Fruit fly (Drosophila melanogaster) whole organism, embryonic: ENCODE results near the gene CG8159.
A peak's percentile ranks its signal among the peaks of the same experiment; 100 is the strongest.

Experiments used
- Abd-B ChIP-seq: fragments of 200-800 bp; sonication (Bioruptor generic); optimal IDR thresholded peaks from 2 replicates; lab custom pipeline; 2018; ENCODE audit warnings: missing biosample characterization, mild to moderate bottlenecking, missing genetic modification characterization, moderate library complexity
- CG10543 ChIP-seq: fragments of 200-800 bp; sonication (Bioruptor generic); optimal IDR thresholded peaks from 3 replicates; lab custom pipeline; 2017; ENCODE audit warnings: missing biosample characterization, mild to moderate bottlenecking, missing genetic modification characterization, moderate library complexity
- CG11723 ChIP-seq: fragments of 200-800 bp; sonication (Bioruptor generic); optimal IDR thresholded peaks from 2 replicates; lab custom pipeline; 2017; ENCODE audit warnings: missing biosample characterization, mild to moderate bottlenecking, missing genetic modification characterization
- CG1529 ChIP-seq: fragments of 200-800 bp; sonication (Bioruptor generic); optimal IDR thresholded peaks from 3 replicates; lab custom pipeline; 2018; ENCODE audit warnings: missing biosample characterization, missing genetic modification characterization
- CG15601 ChIP-seq: fragments of 200-800 bp; sonication (Bioruptor generic); optimal IDR thresholded peaks from 3 replicates; lab custom pipeline; 2019; ENCODE audit warnings: missing biosample characterization, mild to moderate bottlenecking, missing genetic modification characterization, moderate library complexity
- CG1647 ChIP-seq: fragments of 200-800 bp; sonication (Bioruptor generic); optimal IDR thresholded peaks from 3 replicates; lab custom pipeline; 2016; ENCODE audit warnings: missing biosample characterization, missing genetic modification characterization
- CG16863 ChIP-seq: fragments of 200-800 bp; sonication (Bioruptor generic); optimal IDR thresholded peaks from 3 replicates; lab custom pipeline; 2016; ENCODE audit warnings: missing biosample characterization, missing genetic modification characterization
- CG17912 ChIP-seq: fragments of 200-800 bp; sonication (Bioruptor generic); optimal IDR thresholded peaks from 2 replicates; lab custom pipeline; 2018; ENCODE audit warnings: missing biosample characterization, mild to moderate bottlenecking, missing genetic modification characterization
- CG18011 ChIP-seq: fragments of 200-800 bp; sonication (Bioruptor generic); optimal IDR thresholded peaks from 2 replicates; lab custom pipeline; 2017; ENCODE audit warnings: missing biosample characterization, missing genetic modification characterization, mild to moderate bottlenecking, moderate library complexity, missing genotype
- CG18476 ChIP-seq: fragments of 200-800 bp; sonication (Bioruptor generic); optimal IDR thresholded peaks from 2 replicates; lab custom pipeline; 2016; ENCODE audit warnings: missing biosample characterization, mild to moderate bottlenecking, missing genetic modification characterization
- CG31224 ChIP-seq: fragments of 200-800 bp; sonication (Bioruptor generic); IDR thresholded peaks from 2 replicates; pipeline ENCODE4 v1.3.6; 2022; ENCODE audit warnings: missing biosample characterization, missing genetic modification characterization
- CG3163 ChIP-seq: fragments of 200-800 bp; sonication (Bioruptor generic); optimal IDR thresholded peaks from 3 replicates; lab custom pipeline; 2016; ENCODE audit warnings: missing biosample characterization, missing genetic modification characterization
- CG4707 ChIP-seq: fragments of 200-800 bp; sonication (Bioruptor generic); optimal IDR thresholded peaks from 2 replicates; lab custom pipeline; 2018; ENCODE audit warnings: missing biosample characterization, mild to moderate bottlenecking, missing genetic modification characterization, moderate library complexity
- CG5245 ChIP-seq: fragments of 200-800 bp; sonication (Bioruptor generic); optimal IDR thresholded peaks from 3 replicates; lab custom pipeline; 2016; ENCODE audit warnings: missing biosample characterization, missing genetic modification characterization
- CG6272 ChIP-seq: fragments of 200-800 bp; sonication (Bioruptor generic); IDR thresholded peaks from 2 replicates; pipeline ENCODE4 v1.3.6; 2022; ENCODE audit warnings: missing biosample characterization, missing genetic modification characterization
- CG6689 ChIP-seq: fragments of 200-800 bp; sonication (Bioruptor generic); IDR thresholded peaks from 2 replicates; pipeline ENCODE4 v1.3.6; 2022; ENCODE audit warnings: missing biosample characterization, missing genetic modification characterization
- CG6765 ChIP-seq: fragments of 200-800 bp; sonication (Bioruptor generic); optimal IDR thresholded peaks from 3 replicates; lab custom pipeline; 2017; ENCODE audit warnings: missing biosample characterization, mild to moderate bottlenecking, missing genetic modification characterization
- CG7963 ChIP-seq: fragments of 200-800 bp; sonication (Bioruptor generic); IDR thresholded peaks from 3 replicates; pipeline ENCODE4 v1.3.6; 2022; ENCODE audit warnings: missing biosample characterization, missing genetic modification characterization; ENCODE audit not compliant: partially characterized antibody
- CG9797 ChIP-seq: fragments of 200-800 bp; sonication (Bioruptor generic); optimal IDR thresholded peaks from 3 replicates; lab custom pipeline; 2018; ENCODE audit warnings: missing biosample characterization, mild to moderate bottlenecking, missing genetic modification characterization
- CG9876 ChIP-seq: fragments of 200-800 bp; sonication (Bioruptor generic); optimal IDR thresholded peaks from 2 replicates; lab custom pipeline; 2016; ENCODE audit warnings: missing biosample characterization, missing genetic modification characterization
- CTCF ChIP-seq: fragments of 200-800 bp; sonication (Bioruptor generic); optimal IDR thresholded peaks from 2 replicates; lab custom pipeline; 2017; ENCODE audit warnings: missing biosample characterization, mild to moderate bottlenecking, missing genetic modification characterization, moderate library complexity
- Doc3 ChIP-seq: fragments of 200-800 bp; sonication (Bioruptor generic); IDR thresholded peaks from 3 replicates; pipeline ENCODE4 v1.3.6; 2022; ENCODE audit warnings: missing biosample characterization, missing genetic modification characterization; ENCODE audit not compliant: partially characterized antibody
- Dref ChIP-seq: fragments of 200-800 bp; sonication (Bioruptor generic); IDR thresholded peaks from 2 replicates; pipeline ENCODE4 v1.3.6; 2022; ENCODE audit warnings: missing biosample characterization, missing genetic modification characterization
- ERR ChIP-seq: fragments of 200-800 bp; sonication (Bioruptor generic); optimal IDR thresholded peaks from 2 replicates; lab custom pipeline; 2016; ENCODE audit warnings: missing biosample characterization, missing genetic modification characterization
- Ets65A ChIP-seq: fragments of 200-800 bp; sonication (Bioruptor generic); peaks from one replicate; lab custom pipeline; 2016; ENCODE audit warnings: missing biosample characterization, missing genetic modification characterization
- HLHmδ ChIP-seq: fragments of 200-800 bp; sonication (Bioruptor generic); optimal IDR thresholded peaks from 2 replicates; lab custom pipeline; 2018; ENCODE audit warnings: missing biosample characterization, mild to moderate bottlenecking, missing genetic modification characterization, moderate library complexity
- Hand ChIP-seq: fragments of 200-800 bp; sonication (Bioruptor generic); optimal IDR thresholded peaks from 2 replicates; lab custom pipeline; 2017; ENCODE audit warnings: mild to moderate bottlenecking, missing biosample characterization, missing genetic modification reagents, missing genetic modification characterization
- NC2β ChIP-seq: fragments of 200-800 bp; sonication (Bioruptor generic); optimal IDR thresholded peaks from 2 replicates; lab custom pipeline; 2016; ENCODE audit warnings: missing biosample characterization, missing genetic modification characterization
- NK7.1 ChIP-seq: fragments of 200-800 bp; sonication (Bioruptor generic); optimal IDR thresholded peaks from 3 replicates; lab custom pipeline; 2016; ENCODE audit warnings: missing biosample characterization, missing genetic modification characterization
- Opbp ChIP-seq: fragments of 200-800 bp; sonication (Bioruptor generic); IDR thresholded peaks from 3 replicates; pipeline ENCODE4 v1.3.6; 2022; ENCODE audit warnings: missing biosample characterization, missing genetic modification characterization; ENCODE audit not compliant: partially characterized antibody
- Side ChIP-seq: fragments of 200-800 bp; sonication (Bioruptor generic); optimal IDR thresholded peaks from 2 replicates; lab custom pipeline; 2016; ENCODE audit warnings: missing biosample characterization, missing genetic modification characterization
- Sox102F ChIP-seq: fragments of 200-800 bp; sonication (Bioruptor generic); optimal IDR thresholded peaks from 2 replicates; lab custom pipeline; 2018; ENCODE audit warnings: missing biosample characterization, mild to moderate bottlenecking, missing genetic modification characterization, moderate library complexity
- Stat92E ChIP-seq, 3 experiments: fragments of >200 bp in 2 of 3; fragments of 200-800 bp in 1 of 3; sonication (Bioruptor generic) in 1 of 3; optimal IDR thresholded peaks; 2 replicates each; lab custom pipeline; 2017 to 2019; ENCODE audit warnings: missing biosample characterization in 3 of 3, missing genetic modification characterization in 3 of 3, mild to moderate bottlenecking in 1 of 3, moderate library complexity in 1 of 3
- ase ChIP-seq: fragments of 200-800 bp; sonication (Bioruptor generic); IDR thresholded peaks from 3 replicates; pipeline ENCODE4 v1.3.6; 2022; ENCODE audit warnings: missing biosample characterization, missing genetic modification characterization
- caup ChIP-seq: fragments of 200-800 bp; sonication (Bioruptor generic); optimal IDR thresholded peaks from 3 replicates; lab custom pipeline; 2017; ENCODE audit warnings: missing biosample characterization, mild to moderate bottlenecking, missing genetic modification characterization, moderate library complexity; ENCODE audit not compliant: severe bottlenecking
- chinmo ChIP-seq: fragments of 200-800 bp; sonication (Bioruptor generic); IDR thresholded peaks from 4 replicates; pipeline ENCODE4 v1.3.6; 2022; ENCODE audit warnings: missing biosample characterization, missing genetic modification characterization; ENCODE audit not compliant: partially characterized antibody
- chm ChIP-seq: fragments of 200-800 bp; sonication (Bioruptor generic); IDR thresholded peaks from 2 replicates; pipeline ENCODE4 v1.3.6; 2022; ENCODE audit warnings: missing biosample characterization, missing genetic modification characterization
- eyg ChIP-seq: fragments of 200-800 bp; sonication (Bioruptor generic); optimal IDR thresholded peaks from 3 replicates; lab custom pipeline; 2016; ENCODE audit warnings: missing biosample characterization, missing genetic modification characterization
- gsb-n ChIP-seq: fragments of 200-800 bp; sonication (Bioruptor generic); optimal IDR thresholded peaks from 3 replicates; lab custom pipeline; 2018; ENCODE audit warnings: missing biosample characterization, mild to moderate bottlenecking, missing genetic modification characterization
- ind ChIP-seq: fragments of 200-800 bp; sonication (Bioruptor generic); optimal IDR thresholded peaks from 3 replicates; lab custom pipeline; 2016; ENCODE audit warnings: missing biosample characterization, missing genetic modification characterization
- jing ChIP-seq: fragments of 200-800 bp; sonication (Bioruptor generic); optimal IDR thresholded peaks from 2 replicates; lab custom pipeline; 2018; ENCODE audit warnings: missing biosample characterization, mild to moderate bottlenecking, missing genetic modification characterization
- kay ChIP-seq: fragments of 200-800 bp; sonication (Bioruptor generic); optimal IDR thresholded peaks from 2 replicates; lab custom pipeline; 2016; ENCODE audit warnings: missing biosample characterization, missing genetic modification characterization
- lmd ChIP-seq: fragments of 200-800 bp; sonication (Bioruptor generic); IDR thresholded peaks from 2 replicates; pipeline ENCODE4 v1.3.6; 2022; ENCODE audit warnings: missing biosample characterization, missing genetic modification characterization
- nau ChIP-seq: fragments of 200-800 bp; sonication (Bioruptor generic); optimal IDR thresholded peaks from 3 replicates; lab custom pipeline; 2017; ENCODE audit warnings: missing biosample characterization, mild to moderate bottlenecking, missing genetic modification characterization, missing genetic modification reagents
- nmo ChIP-seq: fragments of 200-800 bp; sonication (Bioruptor generic); optimal IDR thresholded peaks from 2 replicates; lab custom pipeline; 2018; ENCODE audit warnings: missing biosample characterization, mild to moderate bottlenecking, missing genetic modification characterization, moderate library complexity
- pita ChIP-seq: fragments of 200-800 bp; sonication (Bioruptor generic); optimal IDR thresholded peaks from 2 replicates; lab custom pipeline; 2017; ENCODE audit warnings: missing biosample characterization, mild to moderate bottlenecking, missing genetic modification characterization
- slou ChIP-seq: fragments of 200-800 bp; sonication (Bioruptor generic); optimal IDR thresholded peaks from 3 replicates; lab custom pipeline; 2016; ENCODE audit warnings: missing biosample characterization, missing genetic modification characterization
- slp2 ChIP-seq: fragments of 200-800 bp; sonication (Bioruptor generic); optimal IDR thresholded peaks from 2 replicates; lab custom pipeline; 2016; ENCODE audit warnings: missing biosample characterization, missing genetic modification characterization
- zen ChIP-seq: fragments of 200-800 bp; sonication (Bioruptor generic); optimal IDR thresholded peaks from 3 replicates; lab custom pipeline; 2018; ENCODE audit warnings: missing biosample characterization, mild to moderate bottlenecking, missing genetic modification characterization, moderate library complexity

CG8159 gene

DNA sequence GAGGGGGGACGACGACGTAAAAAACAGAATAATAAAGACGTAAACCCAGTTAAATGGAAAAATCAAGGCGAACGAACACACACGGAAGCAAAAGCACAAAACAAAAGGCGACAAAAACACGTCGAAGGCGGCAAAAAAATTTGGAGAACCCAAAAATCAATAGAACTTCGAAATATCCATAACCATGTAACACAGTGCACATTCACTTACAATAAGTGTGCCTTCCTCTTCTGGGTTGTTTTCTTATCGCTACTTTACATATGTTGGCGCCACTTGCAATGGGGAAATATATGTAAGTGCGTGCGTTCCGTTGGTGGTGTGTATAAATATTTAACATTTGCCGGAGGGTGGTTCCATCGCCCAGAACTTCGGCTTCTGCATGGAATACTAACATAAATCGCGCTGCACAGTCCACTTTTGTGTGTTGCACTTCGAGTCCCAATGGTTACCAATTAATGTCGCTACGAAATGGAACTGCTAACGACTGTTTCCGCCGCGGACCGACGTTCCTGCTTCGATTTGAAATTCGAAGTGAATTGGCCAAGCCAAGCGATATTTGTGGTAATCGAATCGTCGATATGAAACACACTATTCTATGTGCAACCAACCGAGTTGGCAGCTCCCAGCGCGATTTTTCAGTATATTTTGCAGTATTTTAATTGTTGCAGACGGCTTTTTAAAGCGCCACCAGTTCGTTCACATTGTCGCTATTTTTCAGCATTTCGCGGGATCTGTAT is 20.6 kb downstream of the CG8159 start, which contains the start of the genes CG9801 and Nasp (continued):
- TF ChIP-seq Sox102F (no peak), CG4707 (GFP tag; lab: Kevin White, UChicago) (no peak), Dref (peak; percentile 90), chinmo (peak; percentile 82; the same call in 2 of the 4 replicates), jing (no peak), chm (peak; percentile 74; the same call in 1 of the 2 replicates), Opbp (GFP tag; lab: Robert Waterston, UW) (peak; percentile 77), CG7963 (peak; percentile 71), CG18011 (GFP tag; lab: Kevin White, UChicago) (no peak), ase (GFP tag; lab: Robert Waterston, UW) (0 out of 3 replicates have a peak, but pooled peaks have one; percentile 9), CG6689 (no peak), CG31224 (GFP tag; lab: Robert Waterston, UW) (0 out of 2 replicates have a peak, but pooled peaks have one; percentile 18), CG6765 (GFP tag; lab: Kevin White, UChicago) (peak; percentile 7), gsb-n (tag; lab: Kevin White, UChicago) (peak; percentile 43), slp2 (GFP tag; lab: Kevin White, UChicago) (peak; percentile 44), nau (GFP tag; lab: Kevin White, UChicago) (peak; percentile 4), lmd (GFP tag; lab: Robert Waterston, UW) (peak; percentile 25; the same call in 1 of the 2 replicates), CG9797 (peak; percentile 94), slou (no peak), caup (no peak), pita (GFP tag; lab: Kevin White, UChicago) (no peak), Hand (no peak), eyg (GFP tag; lab: Kevin White, UChicago) (no peak), zen (tag; lab: Kevin White, UChicago) (peak; percentile 54), ind (GFP tag; lab: Kevin White, UChicago) (peak; percentile 19), CG6272 (GFP tag; lab: Robert Waterston, UW) (peak; percentile 16; the same call in 1 of the 2 replicates), CG16863 (GFP tag; lab: Kevin White, UChicago) (no peak), Ets65A (peak; percentile 49), CG18476 (GFP tag; lab: Kevin White, UChicago) (peak; percentile 12), Doc3 (GFP tag; lab: Robert Waterston, UW) (peak; percentile 49; the same call in 2 of the 3 replicates), nmo (GFP tag; lab: Kevin White, UChicago) (peak; percentile 75), CTCF (GFP tag; lab: Kevin White, UChicago) (peak; percentile 67), CG5245 (GFP tag; lab: Kevin White, UChicago) (peak; percentile 7), kay (GFP tag; lab: Kevin White, UChicago) (peak; percentile 23), CG1529 (GFP tag; lab: Kevin White, UChicago) (no peak), HLHmδ (GFP tag; lab: Kevin White, UChicago) (peak; percentile 20), ERR (GFP tag; lab: Kevin White, UChicago) (peak; percentile 7), CG17912 (GFP tag; lab: Kevin White, UChicago) (peak; percentile 35), CG11723 (GFP tag; lab: Kevin White, UChicago) (no peak), CG3163 (GFP tag; lab: Kevin White, UChicago) (peak; percentile 46), Stat92E (GFP tag; optimal IDR thresholded peaks at IDR 0.05; lab: Kevin White, UChicago) (peak in 1 of 3 experiments; percentile 63), NC2β (GFP tag; lab: Kevin White, UChicago) (peak; percentile 62), CG9876 (GFP tag; lab: Kevin White, UChicago) (peak; percentile 41), CG10543 (GFP tag; lab: Kevin White, UChicago) (peak; percentile 26), Side (GFP tag; lab: Kevin White, UChicago) (no peak), NK7.1 (GFP tag; lab: Kevin White, UChicago) (peak; percentile 15), Abd-B (GFP tag; lab: Kevin White, UChicago) (peak; percentile 36), CG1647 (GFP tag; lab: Kevin White, UChicago) (no peak), CG15601 (tag; lab: Kevin White, UChicago) (peak; percentile 44)
